Worm (Caenorhabditis elegans): ENCODE data around the gene unc-77.

The unc-77 gene

DNA sequence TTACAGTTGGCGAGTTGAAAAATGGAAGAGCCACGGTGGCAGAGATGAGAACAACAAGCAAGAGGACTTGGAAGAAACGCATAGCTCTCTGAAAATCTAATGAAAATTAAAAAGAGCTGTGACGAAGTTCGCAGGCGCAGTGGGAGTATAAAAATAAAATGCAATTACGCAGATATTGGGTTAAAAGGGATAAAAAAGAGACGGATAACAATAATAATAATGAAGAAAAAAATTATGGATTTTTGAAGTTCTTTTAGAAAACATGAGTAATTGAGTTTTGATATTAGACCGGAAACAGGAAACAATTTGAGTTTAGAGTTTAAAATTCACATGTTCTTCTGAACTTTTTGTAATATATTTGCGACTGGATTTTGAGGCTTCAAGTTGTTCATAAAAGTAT, 71.4 kb downstream of the unc-77 start, which contains the start of gene M03D4.3:
M03D4.3 (minus strand) TSS at position 101 of the 400 bp plus-strand sequence.
- TF ChIP-seq sem-4 (tag; optimal IDR thresholded peaks at IDR 0.05) = no peak
- TF ChIP-seq unc-39 (tag; optimal IDR thresholded peaks at IDR 0.05) = no peak
- no peak for TF ChIP-seq ceh-16 (tag; optimal IDR thresholded peaks at IDR 0.05)
- TF ChIP-seq zag-1 (tag; optimal IDR thresholded peaks at IDR 0.05) = no peak
- TF ChIP-seq elt-1 (tag; optimal IDR thresholded peaks at IDR 0.05) = no peak
- TF ChIP-seq nhr-25 (tag; optimal IDR thresholded peaks at IDR 0.05) = no peak
- TF ChIP-seq dmd-4 (tag; optimal IDR thresholded peaks at IDR 0.05) = no peak
- TF ChIP-seq nhr-11 (tag; optimal IDR thresholded peaks at IDR 0.05) = no peak
- TF ChIP-seq ZK546.5 (tag; optimal IDR thresholded peaks at IDR 0.05) = no peak
- TF ChIP-seq fos-1 (tag; optimal IDR thresholded peaks at IDR 0.05) = no peak
- no peak for TF ChIP-seq peb-1 (tag; optimal IDR thresholded peaks at IDR 0.05)
- TF ChIP-seq ama-1 (optimal IDR thresholded peaks at IDR 0.05) = no peak
- no peak for TF ChIP-seq unc-62 (GFP tag; optimal IDR thresholded peaks at IDR 0.05)
- TF ChIP-seq lin-13 (GFP tag; optimal IDR thresholded peaks at IDR 0.05) = no peak

- no peak for TF ChIP-seq mab-5 (tag; optimal IDR thresholded peaks at IDR 0.05)
- TF ChIP-seq F13H6.1 (tag; optimal IDR thresholded peaks at IDR 0.05) = no peak
- TF ChIP-seq ama-1 (optimal IDR thresholded peaks at IDR 0.05) = no peak
- TF ChIP-seq snpc-4 (tag; optimal IDR thresholded peaks at IDR 0.05) = no peak
- no peak for TF ChIP-seq ztf-11 (tag; optimal IDR thresholded peaks at IDR 0.05)
- no peak for TF ChIP-seq nhr-237 (tag; optimal IDR thresholded peaks at IDR 0.05)
- TF ChIP-seq nhr-12 (tag; optimal IDR thresholded peaks at IDR 0.05) = no peak
Observed at ce11 chrIV:6108665-6109064, 75.0 kb downstream of the unc-77 start.

All from whole organism, L2 larva.